Worm (Caenorhabditis elegans): ENCODE results near the gene zipt-2.3.

ce11 chrII:13750128-13750527 lies 34.4 kb upstream of the zipt-2.3 start:
- no peak for TF ChIP-seq pha-4 (tag; optimal IDR thresholded peaks at IDR 0.05)
- no peak for TF ChIP-seq pqm-1 (tag; optimal IDR thresholded peaks at IDR 0.05)
- TF ChIP-seq aly-2 (tag; optimal IDR thresholded peaks at IDR 0.05) = no peak
- TF ChIP-seq elt-2 (tag; optimal IDR thresholded peaks at IDR 0.05) = no peak
- TF ChIP-seq lin-39 (tag; optimal IDR thresholded peaks at IDR 0.05) = no peak
- TF ChIP-seq nhr-76 (tag; optimal IDR thresholded peaks at IDR 0.05) = no peak
- TF ChIP-seq zag-1 (tag; optimal IDR thresholded peaks at IDR 0.05) = no peak
